Fruit fly (Drosophila melanogaster): ENCODE results near the gene step.

DNA sequence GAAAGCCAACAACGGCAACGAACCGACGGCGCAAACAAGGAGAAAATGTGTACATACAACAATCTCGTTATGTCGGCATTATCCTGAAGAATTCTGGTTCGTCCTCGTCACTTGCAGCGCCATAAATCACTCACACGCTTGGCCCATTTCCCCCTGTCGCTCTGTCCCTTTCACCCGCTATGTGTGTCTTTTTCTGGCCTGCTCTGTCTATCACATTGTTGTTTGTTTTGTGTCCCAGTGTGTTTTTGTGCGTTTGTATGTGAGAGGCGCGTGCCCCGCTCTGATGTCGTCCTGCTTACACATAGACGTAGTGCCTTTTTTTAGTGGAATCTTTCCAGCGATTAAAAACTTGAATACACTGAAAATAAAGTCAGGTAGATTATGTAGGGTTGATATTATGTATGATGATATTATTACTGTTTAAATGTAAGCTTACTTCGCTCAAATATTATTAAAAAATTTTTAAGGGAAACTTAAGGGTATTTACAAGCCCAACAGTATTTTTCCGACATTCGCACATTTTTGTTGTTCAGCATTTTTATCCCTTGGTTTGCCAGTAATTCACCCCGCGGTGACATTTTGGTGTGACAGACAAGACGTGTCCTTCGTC is 32.3 kb upstream of the step start:
- TF ChIP-seq Clk (GFP tag; optimal IDR thresholded peaks at IDR 0.05) (no peak), Hr96 (GFP tag; optimal IDR thresholded peaks at IDR 0.05) (no peak), CG7101 (tag; optimal IDR thresholded peaks at IDR 0.05) (no peak), CG12768 (GFP tag; optimal IDR thresholded peaks at IDR 0.05) (no peak), ovo (GFP tag; optimal IDR thresholded peaks at IDR 0.05) (no peak), Mnt (GFP tag; optimal IDR thresholded peaks at IDR 0.05) (no peak), CG7045 (GFP tag; optimal IDR thresholded peaks at IDR 0.05) (no peak), CG11617 (GFP tag; optimal IDR thresholded peaks at IDR 0.05) (no peak), tj (GFP tag; optimal IDR thresholded peaks at IDR 0.05) (no peak)

Data from whole organism, adult.